Worm (Caenorhabditis elegans): ENCODE data around the gene cyp-33B1.

ce11 chrV:9065915-9066314 is 24.8 kb downstream of the cyp-33B1 start:
- TF ChIP-seq ztf-3 (GFP tag; optimal IDR thresholded peaks at IDR 0.05) (no peak), F57C9.4 (tag; optimal IDR thresholded peaks at IDR 0.05) (no peak), somi-1 (GFP tag; optimal IDR thresholded peaks at IDR 0.05) (no peak), F52B5.7 (tag; optimal IDR thresholded peaks at IDR 0.05) (no peak), mel-28 (tag; optimal IDR thresholded peaks at IDR 0.05; ENCODE audit: borderline replicate concordance) (no peak)

Data from whole organism, young adult.